Fruit fly (Drosophila melanogaster): ENCODE measurements around the gene CG7330.

CG7330 gene

dm6 chr3L:18114038-18114926 lies 34.4 kb upstream of the CG7330 start (continued):
- TF ChIP-seq dsx (GFP tag; optimal IDR thresholded peaks at IDR 0.05; ENCODE audit: poor library complexity, severe bottlenecking) (peak; percentile 18), dac (GFP tag; optimal IDR thresholded peaks at IDR 0.05) (no peak), CG10669 (GFP tag; optimal IDR thresholded peaks at IDR 0.05) (peak; percentile 63), Ets96B (tag; optimal IDR thresholded peaks at IDR 0.05) (peak; percentile 51), CG6854 (GFP tag; optimal IDR thresholded peaks at IDR 0.05) (no peak), CG6792 (GFP tag; optimal IDR thresholded peaks at IDR 0.05) (peak; percentile 55), achi (GFP tag; optimal IDR thresholded peaks at IDR 0.05) (peak; percentile 61), CG10631 (GFP tag; optimal IDR thresholded peaks at IDR 0.05) (peak; percentile 55), CG8632 (GFP tag; optimal IDR thresholded peaks at IDR 0.05) (peak; percentile 71), CG9139 (GFP tag; optimal IDR thresholded peaks at IDR 0.05) (no peak)

dm6 chr3L:18121889-18122288 lies 26.8 kb upstream of the CG7330 start, which contains the start of gene CG42853:
CG42853 (minus strand) TSS chr3L:18121989.
- TF ChIP-seq fd59A (GFP tag; optimal IDR thresholded peaks at IDR 0.05) (no peak), Eip75B (GFP tag; optimal IDR thresholded peaks at IDR 0.05) (no peak), svp (GFP tag) (no peak)

dm6 chr3L:18124138-18124537 lies 24.6 kb upstream of the CG7330 start:
- TF ChIP-seq CG15336 (GFP tag; IDR thresholded peaks at IDR 0.05) (no peak), Lpt (GFP tag; optimal IDR thresholded peaks at IDR 0.05) (no peak), fd85E (GFP tag; optimal IDR thresholded peaks at IDR 0.05) (no peak), acj6 (GFP tag; optimal IDR thresholded peaks at IDR 0.05) (no peak), Eip93F (GFP tag; optimal IDR thresholded peaks at IDR 0.05) (no peak), eg (GFP tag; IDR thresholded peaks at IDR 0.05) (no peak), CG6808 (GFP tag; optimal IDR thresholded peaks at IDR 0.05) (no peak), svp (GFP tag) (no peak), spab (GFP tag; optimal IDR thresholded peaks at IDR 0.05) (no peak), Hr39 (GFP tag; optimal IDR thresholded peaks at IDR 0.05) (no peak), Blimp-1 (GFP tag; optimal IDR thresholded peaks at IDR 0.05) (no peak), Sox14 (GFP tag; optimal IDR thresholded peaks at IDR 0.05) (no peak), fd59A (GFP tag; optimal IDR thresholded peaks at IDR 0.05) (no peak), CG11762 (GFP tag; optimal IDR thresholded peaks at IDR 0.05; ENCODE audit: insufficient read depth) (no peak), CG10631 (GFP tag; optimal IDR thresholded peaks at IDR 0.05) (no peak), CG9139 (GFP tag; optimal IDR thresholded peaks at IDR 0.05) (no peak)

dm6 chr3L:18132589-18132988 lies 16.1 kb upstream of the CG7330 start, which contains the start of gene Cyp312a1:
Cyp312a1 (minus strand) TSS chr3L:18132689.
- TF ChIP-seq CG34406 (GFP tag; optimal IDR thresholded peaks at IDR 0.05) (no peak), salr (GFP tag; optimal IDR thresholded peaks at IDR 0.05) (no peak), fd85E (GFP tag; optimal IDR thresholded peaks at IDR 0.05) (no peak), Sox102F (GFP tag; optimal IDR thresholded peaks at IDR 0.05) (no peak), Blimp-1 (GFP tag; optimal IDR thresholded peaks at IDR 0.05) (no peak), net (GFP tag; optimal IDR thresholded peaks at IDR 0.05) (no peak), CG10669 (GFP tag; optimal IDR thresholded peaks at IDR 0.05) (no peak), fkh (GFP tag; optimal IDR thresholded peaks at IDR 0.05) (no peak), eg (GFP tag; IDR thresholded peaks at IDR 0.05) (no peak), Ets21C (GFP tag; optimal IDR thresholded peaks at IDR 0.05) (no peak), Smox (GFP tag; optimal IDR thresholded peaks at IDR 0.05) (no peak), dsx (GFP tag; optimal IDR thresholded peaks at IDR 0.05; ENCODE audit: poor library complexity, severe bottlenecking) (no peak), esn (GFP tag; optimal IDR thresholded peaks at IDR 0.05) (no peak), Gug (GFP tag; IDR thresholded peaks at IDR 0.05) (no peak), pdm3 (GFP tag; optimal IDR thresholded peaks at IDR 0.05) (no peak), CG9139 (GFP tag; optimal IDR thresholded peaks at IDR 0.05) (no peak), CG3919 (GFP tag; optimal IDR thresholded peaks at IDR 0.05) (no peak), CG8319 (GFP tag; optimal IDR thresholded peaks at IDR 0.05) (no peak), vri (GFP tag; optimal IDR thresholded peaks at IDR 0.05) (no peak), spab (GFP tag; optimal IDR thresholded peaks at IDR 0.05) (no peak)
